Worm (Caenorhabditis elegans) whole organism, young adult: ENCODE results near the gene haf-8.
A peak's percentile ranks its signal among the peaks of the same experiment; 100 is the strongest.

Source experiments
- B0261.1 ChIP-seq: sonication (generic microtip); optimal IDR thresholded peaks from 2 replicates; lab custom pipeline; 2016; ENCODE audit warnings: mild to moderate bottlenecking, missing genetic modification characterization, moderate library complexity, missing compliant biosample characterization
- B0336.3 ChIP-seq: fragments of 200-800 bp; sonication (Bioruptor generic); IDR thresholded peaks from 2 replicates; pipeline ENCODE4 v1.3.6; 2022; ENCODE audit warnings: missing genetic modification characterization, missing compliant biosample characterization
- D2030.7 ChIP-seq: fragments of 200-800 bp; sonication (Bioruptor generic); IDR thresholded peaks from 2 replicates; pipeline ENCODE4 v1.3.6; 2022; ENCODE audit warnings: missing genetic modification reagents, missing genetic modification characterization, missing compliant biosample characterization
- F10E7.11 ChIP-seq: sonication (generic microtip); optimal IDR thresholded peaks from 2 replicates; lab custom pipeline; 2017; ENCODE audit warnings: mild to moderate bottlenecking, missing genetic modification characterization, moderate library complexity, missing compliant biosample characterization
- F33H1.4 ChIP-seq: fragments of 200-800 bp; sonication (Bioruptor generic); IDR thresholded peaks from 2 replicates; pipeline ENCODE4 v1.3.6; 2022; ENCODE audit warnings: missing genetic modification reagents, missing genetic modification characterization, missing compliant biosample characterization
- F52B5.7 ChIP-seq: sonication (generic microtip); optimal IDR thresholded peaks from 2 replicates; lab custom pipeline; 2016; ENCODE audit warnings: mild to moderate bottlenecking, missing genetic modification characterization, missing compliant biosample characterization
- K12H6.12 ChIP-seq: fragments of 200-800 bp; sonication (Bioruptor generic); optimal IDR thresholded peaks from 2 replicates; lab custom pipeline; 2018; ENCODE audit warnings: mild to moderate bottlenecking, missing genetic modification characterization, missing compliant biosample characterization
- T07F8.4 ChIP-seq: sonication (generic microtip); optimal IDR thresholded peaks from 2 replicates; lab custom pipeline; 2016; ENCODE audit warnings: mild to moderate bottlenecking, missing genetic modification characterization, moderate library complexity, missing compliant biosample characterization
- Y53F4B.3 ChIP-seq: fragments of 200-800 bp; sonication (Bioruptor generic); IDR thresholded peaks from 2 replicates; pipeline ENCODE4 v1.3.6; 2022; ENCODE audit warnings: missing genetic modification reagents, missing genetic modification characterization, missing compliant biosample characterization
- Y53G8AR.9 ChIP-seq: fragments of 200-800 bp; sonication (Bioruptor generic); conservative IDR thresholded peaks from 2 replicates; pipeline ENCODE4 v1.3.6; 2022; ENCODE audit warnings: missing genetic modification reagents, missing genetic modification characterization, missing compliant biosample characterization
- Y56A3A.18 ChIP-seq: fragments of 200-800 bp; sonication (Bioruptor generic); IDR thresholded peaks from 2 replicates; pipeline ENCODE4 v1.3.6; 2022; ENCODE audit warnings: missing genetic modification reagents, missing genetic modification characterization, missing compliant biosample characterization
- Y79H2A.3 ChIP-seq: fragments of 200-800 bp; sonication (Bioruptor generic); conservative IDR thresholded peaks from 2 replicates; pipeline ENCODE4 v1.3.6; 2022; ENCODE audit warnings: missing genetic modification reagents, missing genetic modification characterization, missing compliant biosample characterization
- akir-1 ChIP-seq: fragments of 200-800 bp; sonication (Bioruptor generic); optimal IDR thresholded peaks from 2 replicates; lab custom pipeline; 2018; ENCODE audit warnings: mild to moderate bottlenecking, missing genetic modification characterization, moderate library complexity, missing compliant biosample characterization
- aptf-2 ChIP-seq: fragments of 200-800 bp; sonication (Bioruptor generic); conservative IDR thresholded peaks from 2 replicates; pipeline ENCODE4 v1.3.6; 2022; ENCODE audit warnings: missing genetic modification reagents, missing genetic modification characterization, missing compliant biosample characterization
- athp-1 ChIP-seq: sonication (generic microtip); optimal IDR thresholded peaks from 2 replicates; lab custom pipeline; 2017; ENCODE audit warnings: mild to moderate bottlenecking, missing genetic modification characterization, missing compliant biosample characterization
- attf-3 ChIP-seq: fragments of 200-800 bp; sonication (Bioruptor generic); conservative IDR thresholded peaks from 2 replicates; pipeline ENCODE4 v1.3.6; 2022; ENCODE audit warnings: missing genetic modification reagents, missing genetic modification characterization, missing compliant biosample characterization
- attf-5 ChIP-seq: fragments of 200-800 bp; sonication (Bioruptor generic); optimal IDR thresholded peaks from 2 replicates; lab custom pipeline; 2018; ENCODE audit warnings: mild to moderate bottlenecking, missing genetic modification characterization, missing compliant biosample characterization
- attf-6 ChIP-seq: fragments of 200-800 bp; sonication (Bioruptor generic); IDR thresholded peaks from 2 replicates; pipeline ENCODE4 v1.3.6; 2022; ENCODE audit warnings: missing genetic modification reagents, missing genetic modification characterization, missing compliant biosample characterization
- bed-1 ChIP-seq: fragments of 200-800 bp; sonication (Bioruptor generic); IDR thresholded peaks from 2 replicates; pipeline ENCODE4 v1.3.6; 2022; ENCODE audit warnings: missing genetic modification reagents, missing genetic modification characterization, missing compliant biosample characterization
- bed-2 ChIP-seq: fragments of 200-800 bp; sonication (Bioruptor generic); IDR thresholded peaks from 2 replicates; pipeline ENCODE4 v1.3.6; 2022; ENCODE audit warnings: missing genetic modification reagents, missing genetic modification characterization, missing compliant biosample characterization
- cebp-2 ChIP-seq: fragments of 200-800 bp; sonication (Bioruptor generic); IDR thresholded peaks from 2 replicates; pipeline ENCODE4 v1.3.6; 2022; ENCODE audit warnings: missing genetic modification characterization, missing compliant biosample characterization
- ceh-100 ChIP-seq: fragments of 200-800 bp; sonication (Bioruptor generic); IDR thresholded peaks from 2 replicates; pipeline ENCODE4 v1.3.6; 2022; ENCODE audit warnings: missing genetic modification reagents, missing genetic modification characterization, missing compliant biosample characterization
- die-1 ChIP-seq: sonication (generic microtip); optimal IDR thresholded peaks from 2 replicates; lab custom pipeline; 2016; ENCODE audit warnings: missing genotype, mild to moderate bottlenecking, missing genetic modification characterization, missing compliant biosample characterization
- efl-1 ChIP-seq: fragments of 150-350 bp; optimal IDR thresholded peaks from 2 replicates; lab custom pipeline; 2014; ENCODE audit warnings: missing biosample characterization, missing genetic modification reagents, missing genetic modification characterization
- egl-44 ChIP-seq: fragments of 200-800 bp; sonication (Bioruptor generic); IDR thresholded peaks from 2 replicates; pipeline ENCODE4 v1.3.6; 2022; ENCODE audit warnings: missing genetic modification reagents, missing genetic modification characterization, missing compliant biosample characterization
- him-1 ChIP-seq: sonication (generic microtip); optimal IDR thresholded peaks from 2 replicates; lab custom pipeline; 2016; ENCODE audit warnings: missing genotype, missing genetic modification reagents, missing genetic modification characterization, missing compliant biosample characterization
- hmg-1.2 ChIP-seq: fragments of 200-800 bp; sonication (Bioruptor generic); IDR thresholded peaks from 2 replicates; pipeline ENCODE4 v1.3.6; 2022; ENCODE audit warnings: missing genetic modification reagents, missing genetic modification characterization, missing compliant biosample characterization
- hmg-20 ChIP-seq: fragments of 200-800 bp; sonication (Bioruptor generic); IDR thresholded peaks from 2 replicates; pipeline ENCODE4 v1.3.6; 2022; ENCODE audit warnings: missing genetic modification reagents, missing genetic modification characterization, missing compliant biosample characterization
- hrde-1 ChIP-seq: sonication (generic microtip); optimal IDR thresholded peaks from 2 replicates; lab custom pipeline; 2016; ENCODE audit warnings: missing genetic modification characterization, mild to moderate bottlenecking, missing compliant biosample characterization, moderate library complexity, missing genotype, missing genetic modification reagents, borderline replicate concordance
- hsf-1 ChIP-seq: fragments of 200-800 bp; sonication (Bioruptor generic); IDR thresholded peaks from 2 replicates; pipeline ENCODE4 v1.3.6; 2022; ENCODE audit warnings: missing genetic modification reagents, missing genetic modification characterization, missing compliant biosample characterization
- lag-1 ChIP-seq: fragments of 200-800 bp; sonication (Bioruptor generic); IDR thresholded peaks from 2 replicates; pipeline ENCODE4 v1.3.6; 2022; ENCODE audit warnings: missing genetic modification reagents, missing genetic modification characterization, missing compliant biosample characterization
- madf-6 ChIP-seq: fragments of 200-800 bp; sonication (Bioruptor generic); IDR thresholded peaks from 2 replicates; pipeline ENCODE4 v1.3.6; 2022; ENCODE audit warnings: missing genetic modification reagents, missing genetic modification characterization, missing compliant biosample characterization
- madf-8 ChIP-seq: fragments of 200-800 bp; sonication (Bioruptor generic); conservative IDR thresholded peaks from 2 replicates; pipeline ENCODE4 v1.3.6; 2022; ENCODE audit warnings: missing genetic modification reagents, missing genetic modification characterization, missing compliant biosample characterization
- mcd-1 ChIP-seq: fragments of 200-800 bp; sonication (Bioruptor generic); IDR thresholded peaks from 2 replicates; pipeline ENCODE4 v1.3.6; 2022; ENCODE audit warnings: missing genetic modification reagents, missing genetic modification characterization, missing compliant biosample characterization
- mxl-1 ChIP-seq: sonication (generic microtip); optimal IDR thresholded peaks from 2 replicates; lab custom pipeline; 2016; ENCODE audit warnings: missing genetic modification characterization, missing compliant biosample characterization
- nhr-179 ChIP-seq: sonication (generic microtip); optimal IDR thresholded peaks from 2 replicates; lab custom pipeline; 2016; ENCODE audit warnings: mild to moderate bottlenecking, missing genetic modification characterization, missing compliant biosample characterization
- nhr-90 ChIP-seq: sonication (generic microtip); optimal IDR thresholded peaks from 2 replicates; lab custom pipeline; 2016; ENCODE audit warnings: missing genotype, mild to moderate bottlenecking, missing genetic modification characterization, missing compliant biosample characterization
- pbrm-1 ChIP-seq: fragments of 200-800 bp; sonication (Bioruptor generic); IDR thresholded peaks from 2 replicates; pipeline ENCODE4 v1.3.6; 2022; ENCODE audit warnings: missing genetic modification reagents, missing genetic modification characterization, missing compliant biosample characterization
- snpc-1.3 ChIP-seq: sonication (generic microtip); optimal IDR thresholded peaks from 2 replicates; lab custom pipeline; 2017; ENCODE audit warnings: missing genetic modification characterization, mild to moderate bottlenecking, missing compliant biosample characterization, antibody characterized with exemption, moderate library complexity, missing genotype, missing genetic modification reagents; ENCODE audit not compliant: insufficient read depth
- snpc-4 ChIP-seq, 5 experiments: fragments of 150-350 bp in 1 of 5; sonication (generic microtip) in 4 of 5; optimal IDR thresholded peaks; 2 replicates each; lab custom pipeline; 2014 to 2018; ENCODE audit warnings: missing genetic modification characterization in 5 of 5, missing biosample characterization in 3 of 5, antibody characterized with exemption in 2 of 5, mild to moderate bottlenecking in 2 of 5, missing compliant biosample characterization in 2 of 5, missing genotype in 2 of 5, moderate library complexity in 2 of 5, missing genetic modification reagents in 1 of 5
- tbp1 ChIP-seq: fragments of 200-800 bp; sonication (Bioruptor generic); optimal IDR thresholded peaks from 2 replicates; lab custom pipeline; 2018; ENCODE audit warnings: mild to moderate bottlenecking, missing genetic modification characterization, missing compliant biosample characterization
- unc-130 ChIP-seq: sonication (generic microtip); optimal IDR thresholded peaks from 2 replicates; lab custom pipeline; 2016; ENCODE audit warnings: missing genetic modification reagents, missing genetic modification characterization, missing compliant biosample characterization
- xnd-1 ChIP-seq: sonication (generic microtip); optimal IDR thresholded peaks from 2 replicates; lab custom pipeline; 2016; ENCODE audit warnings: missing genotype, missing genetic modification reagents, missing genetic modification characterization, missing compliant biosample characterization
- ztf-18 ChIP-seq: sonication (generic microtip); optimal IDR thresholded peaks from 2 replicates; lab custom pipeline; 2016; ENCODE audit warnings: missing genotype, mild to moderate bottlenecking, missing genetic modification characterization, missing compliant biosample characterization

haf-8 gene

DNA sequence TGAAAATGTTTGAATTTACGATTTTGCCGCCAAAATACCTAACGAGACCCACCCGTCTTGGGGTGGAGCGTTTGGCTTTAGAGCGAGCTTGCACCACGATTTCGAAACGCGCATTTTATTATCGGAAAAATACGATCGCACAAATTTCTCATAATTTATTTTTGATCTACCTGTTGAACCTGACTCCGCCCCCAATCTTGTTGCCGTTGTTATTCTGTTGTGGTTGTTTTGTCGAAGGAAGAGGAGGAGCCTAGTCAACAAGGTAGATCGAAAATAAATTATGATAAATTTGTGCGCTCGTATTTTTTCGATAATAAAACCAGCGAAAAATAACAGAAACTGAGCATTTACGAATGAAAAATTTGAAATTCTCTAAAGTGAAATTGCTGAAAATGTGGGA, 40.8 kb downstream of the haf-8 start:
- TF ChIP-seq Y53F4B.3 (GFP tag; lab: Robert Waterston, UW) (no peak), madf-8 (GFP tag; lab: Robert Waterston, UW) (peak; percentile 57; the same call in 1 of the 2 replicates)

DNA sequence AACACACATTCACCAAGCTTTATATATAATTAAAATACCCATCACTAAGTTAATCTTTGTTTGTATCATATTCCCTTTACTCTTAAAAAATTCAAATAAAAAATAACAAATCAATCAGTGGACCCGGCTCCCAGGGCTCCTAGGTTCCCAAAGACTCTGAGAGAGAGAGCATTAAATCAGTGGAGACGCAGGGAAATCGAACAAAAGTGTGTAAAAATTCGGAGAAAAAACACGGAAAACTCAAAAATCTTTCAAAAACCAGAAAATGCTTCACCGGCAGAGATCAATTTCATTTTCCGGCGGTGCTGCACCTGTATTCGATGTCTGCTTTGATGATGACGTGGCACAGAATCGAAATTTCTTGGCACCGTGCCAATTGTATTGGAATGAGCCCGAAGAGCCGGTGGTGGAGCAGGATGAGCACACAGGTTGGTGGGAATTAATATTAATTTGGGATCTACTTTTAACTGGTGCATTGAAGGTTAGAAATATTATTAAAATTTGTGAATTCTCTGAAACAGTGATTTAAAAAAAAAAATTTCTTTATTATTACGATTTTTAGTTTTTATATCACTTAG, 41.6 kb downstream of the haf-8 start, which contains the start of gene anoh-2:
TSS of gene anoh-2 (plus strand) at position 255 of the 578 bp plus-strand sequence.
- peak; percentile 28 for TF ChIP-seq ztf-18 (tag; lab: Kevin White, UChicago)
- peak; percentile 29 for TF ChIP-seq die-1 (tag; lab: Kevin White, UChicago)
- no peak for TF ChIP-seq him-1
- TF ChIP-seq hmg-20 (GFP tag; lab: Robert Waterston, UW), result no peak
- TF ChIP-seq hsf-1 (GFP tag; lab: Robert Waterston, UW), result 0 out of 2 replicates have a peak, but pooled peaks have one; percentile 49
- peak; percentile 12 for TF ChIP-seq unc-130
- TF ChIP-seq akir-1 (GFP tag; lab: Kevin White, UChicago), result no peak
- no peak for TF ChIP-seq efl-1 (GFP tag; lab: Kevin White, UChicago)
- peak; percentile 20 for TF ChIP-seq snpc-1.3 (tag; lab: Kevin White, UChicago)
- TF ChIP-seq D2030.7, result peak; percentile 30; the same call in 1 of the 2 replicates
- TF ChIP-seq hmg-1.2 (GFP tag; lab: Robert Waterston, UW), result peak; percentile 39
- TF ChIP-seq attf-3 (GFP tag; lab: Robert Waterston, UW), result no peak
- 0 out of 2 replicates have a peak, but pooled peaks have one; percentile 21 for TF ChIP-seq mcd-1 (GFP tag; lab: Robert Waterston, UW)
- no peak for TF ChIP-seq F33H1.4
- TF ChIP-seq T07F8.4 (tag; lab: Kevin White, UChicago), result no peak
- TF ChIP-seq pbrm-1, result peak; percentile 57; the same call in 1 of the 2 replicates
- TF ChIP-seq cebp-2 (GFP tag; lab: Robert Waterston, UW), result no peak
- no peak for TF ChIP-seq F52B5.7 (tag; lab: Kevin White, UChicago)
- no peak for TF ChIP-seq ceh-100 (GFP tag; lab: Robert Waterston, UW)
- TF ChIP-seq F10E7.11 (tag; lab: Kevin White, UChicago), result peak; percentile 47
- no peak for TF ChIP-seq egl-44 (GFP tag; lab: Robert Waterston, UW)
- TF ChIP-seq B0261.1, result no peak
- TF ChIP-seq madf-6 (GFP tag; lab: Robert Waterston, UW), result peak; percentile 54
- TF ChIP-seq mxl-1, result no peak
- TF ChIP-seq lag-1 (GFP tag; lab: Robert Waterston, UW), result no peak
- peak; percentile 2 for TF ChIP-seq xnd-1
- TF ChIP-seq Y56A3A.18 (GFP tag; lab: Robert Waterston, UW), result no peak
- TF ChIP-seq athp-1 (tag; lab: Kevin White, UChicago), result peak; percentile 40
- TF ChIP-seq B0336.3, result peak; percentile 81
- TF ChIP-seq attf-5 (GFP tag; lab: Kevin White, UChicago), result no peak
- TF ChIP-seq hrde-1, result peak; percentile 59
- no peak for TF ChIP-seq aptf-2 (GFP tag; lab: Robert Waterston, UW)
- no peak for TF ChIP-seq bed-2
- TF ChIP-seq tbp1 (GFP tag; lab: Kevin White, UChicago), result peak; percentile 49
- no peak for TF ChIP-seq K12H6.12
- peak; percentile 94 for TF ChIP-seq attf-6 (GFP tag; lab: Robert Waterston, UW)
- no peak for TF ChIP-seq nhr-179 (tag; lab: Kevin White, UChicago)
- TF ChIP-seq bed-1 (GFP tag; lab: Robert Waterston, UW), result no peak
- TF ChIP-seq snpc-4 (GFP tag; optimal IDR thresholded peaks at IDR 0.05; lab: Kevin White, UChicago), result peak; percentile 54
- TF ChIP-seq snpc-4 (tag; optimal IDR thresholded peaks at IDR 0.05; lab: Kevin White, UChicago), result peak in 3 of 4 experiments; percentile 10 to 94 (median 16)
- peak; percentile 10 for TF ChIP-seq nhr-90 (tag; lab: Kevin White, UChicago)
- 0 out of 2 replicates have a peak, but pooled peaks have one; percentile 51 for TF ChIP-seq Y53G8AR.9 (GFP tag; lab: Robert Waterston, UW)
- 0 out of 2 replicates have a peak, but pooled peaks have one; percentile 27 for TF ChIP-seq Y79H2A.3 (GFP tag; lab: Robert Waterston, UW)
- TF ChIP-seq, all 124 proteins: peak for 21
